Worm (Caenorhabditis elegans): ENCODE results near the gene srx-6.

- TF ChIP-seq aly-2 (tag; optimal IDR thresholded peaks at IDR 0.05) (no peak), lin-39 (tag; optimal IDR thresholded peaks at IDR 0.05) (no peak), sea-2 (GFP tag; optimal IDR thresholded peaks at IDR 0.05) (no peak), nhr-11 (tag; optimal IDR thresholded peaks at IDR 0.05) (no peak), egl-27 (tag; optimal IDR thresholded peaks at IDR 0.05) (no peak), pqm-1 (tag; optimal IDR thresholded peaks at IDR 0.05) (no peak), pha-4 (tag; optimal IDR thresholded peaks at IDR 0.05) (no peak), elt-3 (tag; optimal IDR thresholded peaks at IDR 0.05) (no peak), ama-1 (optimal IDR thresholded peaks at IDR 0.05) (no peak)
Measured at ce11 chrV:7275491-7275890, 37.6 kb downstream of the srx-6 start, which contains the start of gene C13A2.5.

All from whole organism, L3 larva.